Worm (Caenorhabditis elegans): ENCODE results near the gene Y39E4B.6.

Y39E4B.6 gene

ce11 chrIII:13101070-13101469, 30.5 kb downstream of the Y39E4B.6 start:
- no peak for TF ChIP-seq ztf-29 (GFP tag; IDR thresholded peaks at IDR 0.05)
- TF ChIP-seq T22C8.4 (GFP tag; IDR thresholded peaks at IDR 0.05), result peak; percentile 30; the same call in 1 of the 2 replicates

ce11 chrIII:13103980-13104379, 33.4 kb downstream of the Y39E4B.6 start:
- TF ChIP-seq cog-1 (tag; optimal IDR thresholded peaks at IDR 0.05), result no peak
- TF ChIP-seq tab-1 (GFP tag; IDR thresholded peaks at IDR 0.05), result no peak
- TF ChIP-seq ref-1 (GFP tag; conservative IDR thresholded peaks at IDR 0.05), result no peak
- no peak for TF ChIP-seq T22C8.4 (GFP tag; IDR thresholded peaks at IDR 0.05)
- no peak for TF ChIP-seq med-1 (GFP tag; optimal IDR thresholded peaks at IDR 0.05; ENCODE audit: insufficient read depth)
- no peak for TF ChIP-seq klf-2 (GFP tag; conservative IDR thresholded peaks at IDR 0.05)
- TF ChIP-seq ztf-29 (GFP tag; IDR thresholded peaks at IDR 0.05), result no peak
- TF ChIP-seq ztf-23 (GFP tag; IDR thresholded peaks at IDR 0.05), result no peak
- TF ChIP-seq flt-1 (GFP tag; IDR thresholded peaks at IDR 0.05), result no peak

ce11 chrIII:13104410-13104809, 33.9 kb downstream of the Y39E4B.6 start:
- TF ChIP-seq T22C8.4 (GFP tag; IDR thresholded peaks at IDR 0.05), result no peak
- TF ChIP-seq klf-2 (GFP tag; conservative IDR thresholded peaks at IDR 0.05), result no peak
- no peak for TF ChIP-seq flt-1 (GFP tag; IDR thresholded peaks at IDR 0.05)
- TF ChIP-seq cog-1 (tag; optimal IDR thresholded peaks at IDR 0.05), result no peak
- no peak for TF ChIP-seq ztf-23 (GFP tag; IDR thresholded peaks at IDR 0.05)
- TF ChIP-seq med-1 (GFP tag; optimal IDR thresholded peaks at IDR 0.05; ENCODE audit: insufficient read depth), result no peak
- no peak for TF ChIP-seq ztf-29 (GFP tag; IDR thresholded peaks at IDR 0.05)
- TF ChIP-seq ref-1 (GFP tag; conservative IDR thresholded peaks at IDR 0.05), result no peak
- no peak for TF ChIP-seq tab-1 (GFP tag; IDR thresholded peaks at IDR 0.05)

- no peak for TF ChIP-seq ztf-29 (GFP tag; IDR thresholded peaks at IDR 0.05)
- no peak for TF ChIP-seq klf-2 (GFP tag; conservative IDR thresholded peaks at IDR 0.05)
- no peak for TF ChIP-seq cog-1 (tag; optimal IDR thresholded peaks at IDR 0.05)
- TF ChIP-seq tab-1 (GFP tag; IDR thresholded peaks at IDR 0.05), result no peak
- no peak for TF ChIP-seq flt-1 (GFP tag; IDR thresholded peaks at IDR 0.05)
- no peak for TF ChIP-seq med-1 (GFP tag; optimal IDR thresholded peaks at IDR 0.05; ENCODE audit: insufficient read depth)
Observed at ce11 chrIII:13105497-13105896, 34.9 kb downstream of the Y39E4B.6 start.

- TF ChIP-seq flt-1 (GFP tag; IDR thresholded peaks at IDR 0.05) (0 out of 2 replicates have a peak, but pooled peaks have one; percentile 18), ztf-29 (GFP tag; IDR thresholded peaks at IDR 0.05) (no peak), cog-1 (tag; optimal IDR thresholded peaks at IDR 0.05) (peak; percentile 21), med-1 (GFP tag; optimal IDR thresholded peaks at IDR 0.05; ENCODE audit: insufficient read depth) (no peak), klf-2 (GFP tag; conservative IDR thresholded peaks at IDR 0.05) (no peak), tab-1 (GFP tag; IDR thresholded peaks at IDR 0.05) (no peak), ref-1 (GFP tag; conservative IDR thresholded peaks at IDR 0.05) (no peak), ztf-23 (GFP tag; IDR thresholded peaks at IDR 0.05) (no peak)
Observed at ce11 chrIII:13105911-13106310, 35.4 kb downstream of the Y39E4B.6 start.

- TF ChIP-seq ref-1 (GFP tag; conservative IDR thresholded peaks at IDR 0.05), result no peak
Observed at ce11 chrIII:13107307-13107706, 36.8 kb downstream of the Y39E4B.6 start, which contains the start of gene dhhc-8. TSS of gene dhhc-8 (plus strand) at chrIII:13107607.

ce11 chrIII:13118460-13118859, 47.9 kb downstream of the Y39E4B.6 start:
- TF ChIP-seq ztf-23 (GFP tag; IDR thresholded peaks at IDR 0.05), result no peak
- no peak for TF ChIP-seq ztf-29 (GFP tag; IDR thresholded peaks at IDR 0.05)
- no peak for TF ChIP-seq med-1 (GFP tag; optimal IDR thresholded peaks at IDR 0.05; ENCODE audit: insufficient read depth)
- no peak for TF ChIP-seq ref-1 (GFP tag; conservative IDR thresholded peaks at IDR 0.05)
- TF ChIP-seq cog-1 (tag; optimal IDR thresholded peaks at IDR 0.05), result no peak
- TF ChIP-seq T22C8.4 (GFP tag; IDR thresholded peaks at IDR 0.05), result no peak

ce11 chrIII:13119520-13119919, 49.0 kb downstream of the Y39E4B.6 start, which contains the start of gene zig-8:
TSS of gene zig-8 (plus strand) at chrIII:13119820.
- TF ChIP-seq med-1 (GFP tag; optimal IDR thresholded peaks at IDR 0.05; ENCODE audit: insufficient read depth), result no peak
- no peak for TF ChIP-seq ztf-29 (GFP tag; IDR thresholded peaks at IDR 0.05)
- TF ChIP-seq flt-1 (GFP tag; IDR thresholded peaks at IDR 0.05), result no peak
- TF ChIP-seq tab-1 (GFP tag; IDR thresholded peaks at IDR 0.05), result no peak
- TF ChIP-seq cog-1 (tag; optimal IDR thresholded peaks at IDR 0.05), result no peak
- TF ChIP-seq ztf-23 (GFP tag; IDR thresholded peaks at IDR 0.05), result no peak
- TF ChIP-seq klf-2 (GFP tag; conservative IDR thresholded peaks at IDR 0.05), result no peak
- TF ChIP-seq ref-1 (GFP tag; conservative IDR thresholded peaks at IDR 0.05), result no peak
- no peak for TF ChIP-seq T22C8.4 (GFP tag; IDR thresholded peaks at IDR 0.05)

ce11 chrIII:13123440-13123839, 52.9 kb downstream of the Y39E4B.6 start:
- no peak for TF ChIP-seq T22C8.4 (GFP tag; IDR thresholded peaks at IDR 0.05)
- no peak for TF ChIP-seq klf-2 (GFP tag; conservative IDR thresholded peaks at IDR 0.05)
- TF ChIP-seq tab-1 (GFP tag; IDR thresholded peaks at IDR 0.05), result no peak
- TF ChIP-seq med-1 (GFP tag; optimal IDR thresholded peaks at IDR 0.05; ENCODE audit: insufficient read depth), result no peak
- TF ChIP-seq cog-1 (tag; optimal IDR thresholded peaks at IDR 0.05), result no peak
- TF ChIP-seq ztf-23 (GFP tag; IDR thresholded peaks at IDR 0.05), result no peak
- TF ChIP-seq ztf-29 (GFP tag; IDR thresholded peaks at IDR 0.05), result no peak
- TF ChIP-seq ref-1 (GFP tag; conservative IDR thresholded peaks at IDR 0.05), result no peak
- TF ChIP-seq flt-1 (GFP tag; IDR thresholded peaks at IDR 0.05), result no peak
